Worm (Caenorhabditis elegans) whole organism, L2 larva: ENCODE data around the gene ubc-19.

Experiments
- F13H6.1 ChIP-seq: sonication (generic microtip); optimal IDR thresholded peaks from 2 replicates; lab custom pipeline; 2016; ENCODE audit warnings: missing genetic modification characterization, missing compliant biosample characterization
- aly-2 ChIP-seq: fragments of 150-350 bp; optimal IDR thresholded peaks from 2 replicates; lab custom pipeline; 2014; ENCODE audit warnings: missing biosample characterization, missing genetic modification characterization
- lin-39 ChIP-seq: fragments of 150-350 bp; optimal IDR thresholded peaks from 2 replicates; lab custom pipeline; 2014; ENCODE audit warnings: missing biosample characterization, missing genetic modification reagents, missing genetic modification characterization
- mdl-1 ChIP-seq, 2 experiments: fragments of 150-350 bp in 1 of 2; sonication (generic microtip) in 1 of 2; optimal IDR thresholded peaks; 2 replicates each; lab custom pipeline; 2017; ENCODE audit warnings: missing biosample characterization in 2 of 2, missing genetic modification characterization in 2 of 2
- nhr-11 ChIP-seq: fragments of 150-350 bp; optimal IDR thresholded peaks from 2 replicates; lab custom pipeline; 2014; ENCODE audit warnings: missing biosample characterization, missing genetic modification characterization
- nhr-21 ChIP-seq: fragments of 150-350 bp; optimal IDR thresholded peaks from 2 replicates; lab custom pipeline; 2014; ENCODE audit warnings: missing biosample characterization, missing genetic modification characterization
- nhr-237 ChIP-seq: fragments of 150-350 bp; optimal IDR thresholded peaks from 2 replicates; lab custom pipeline; 2014; ENCODE audit warnings: missing biosample characterization, missing genetic modification characterization
- nhr-77 ChIP-seq: fragments of 150-350 bp; optimal IDR thresholded peaks from 2 replicates; lab custom pipeline; 2014; ENCODE audit warnings: missing biosample characterization, missing genetic modification characterization
- unc-62 ChIP-seq: fragments of 150-350 bp; optimal IDR thresholded peaks from 2 replicates; lab custom pipeline; 2014; ENCODE audit warnings: missing biosample characterization, missing genetic modification reagents, missing genetic modification characterization
- zag-1 ChIP-seq: fragments of 150-350 bp; optimal IDR thresholded peaks from 2 replicates; lab custom pipeline; 2014; ENCODE audit warnings: missing biosample characterization, missing genetic modification characterization

DNA sequence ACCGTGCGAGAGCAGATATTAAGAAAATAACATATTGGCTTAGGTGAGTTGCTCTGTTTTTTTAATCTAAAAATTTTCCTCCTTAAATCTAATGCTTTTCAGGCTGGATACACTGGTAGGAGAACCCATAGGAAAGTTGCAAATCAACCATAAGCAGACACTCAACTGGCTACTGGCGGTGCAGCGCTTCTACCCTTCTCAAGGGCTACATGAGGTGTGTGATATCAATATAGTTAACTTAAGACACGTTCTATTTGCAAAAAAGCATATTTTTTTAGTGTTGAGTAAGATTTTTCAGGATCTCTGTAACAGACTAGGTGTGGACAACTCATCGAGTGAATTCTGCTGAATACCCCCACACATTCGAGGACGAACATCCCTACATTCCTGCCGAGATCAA, 18.5 kb upstream of the ubc-19 start:
- TF ChIP-seq nhr-237 (tag; lab: Kevin White, UChicago) (no peak), aly-2 (tag; lab: Kevin White, UChicago) (no peak), nhr-77 (tag; lab: Kevin White, UChicago) (no peak), zag-1 (tag; lab: Kevin White, UChicago) (no peak), nhr-21 (tag; lab: Kevin White, UChicago) (no peak), unc-62 (GFP tag; lab: Kevin White, UChicago) (no peak), nhr-11 (tag; lab: Kevin White, UChicago) (no peak), mdl-1 (tag; optimal IDR thresholded peaks at IDR 0.05; lab: Kevin White, UChicago) (no peak), F13H6.1 (no peak), lin-39 (tag; lab: Kevin White, UChicago) (no peak)
